Worm (Caenorhabditis elegans) whole organism, L3 larva: ENCODE data around the gene F57A10.2.
"Not testable (repeated sequence)": the region's sequence is repeated elsewhere in the genome, so short reads cannot be mapped to it uniquely, and the experiment has no call there.

Source experiments
- R02D3.7 ChIP-seq: fragments of 150-350 bp; optimal IDR thresholded peaks from 2 replicates; lab custom pipeline; 2014; ENCODE audit warnings: missing biosample characterization, missing genetic modification characterization
- ZK546.5 ChIP-seq: sonication (generic microtip); optimal IDR thresholded peaks from 2 replicates; lab custom pipeline; 2017; ENCODE audit warnings: missing biosample characterization, missing genetic modification characterization
- aly-2 ChIP-seq: fragments of 150-350 bp; optimal IDR thresholded peaks from 2 replicates; lab custom pipeline; 2014; ENCODE audit warnings: missing biosample characterization, missing genetic modification characterization
- ama-1 ChIP-seq: fragments of 150-350 bp; optimal IDR thresholded peaks from 2 replicates; lab custom pipeline; 2018
- ceh-28 ChIP-seq: fragments of 150-350 bp; optimal IDR thresholded peaks from 2 replicates; lab custom pipeline; 2014; ENCODE audit warnings: missing biosample characterization, missing genetic modification reagents, missing genetic modification characterization
- ceh-82 ChIP-seq: fragments of 150-350 bp; optimal IDR thresholded peaks from 2 replicates; lab custom pipeline; 2014; ENCODE audit warnings: missing biosample characterization, missing genetic modification characterization
- ceh-9 ChIP-seq: sonication (generic microtip); optimal IDR thresholded peaks from 2 replicates; lab custom pipeline; 2018; ENCODE audit warnings: missing biosample characterization, missing genetic modification characterization
- elt-2 ChIP-seq: sonication (generic microtip); optimal IDR thresholded peaks from 2 replicates; lab custom pipeline; 2016; ENCODE audit warnings: missing genetic modification reagents, mild to moderate bottlenecking, missing genetic modification characterization, missing compliant biosample characterization
- elt-3 ChIP-seq, 3 experiments: fragments of 150-350 bp in 1 of 3; sonication (generic microtip) in 2 of 3; optimal IDR thresholded peaks; 2 replicates in 2 of 3; 4 replicates in 1 of 3; lab custom pipeline; 2014 to 2017; ENCODE audit warnings: missing biosample characterization in 3 of 3, missing genetic modification characterization in 3 of 3
- eor-1 ChIP-seq, 2 experiments: fragments of 150-350 bp; optimal IDR thresholded peaks; 2 replicates each; lab custom pipeline; 2014 to 2018; ENCODE audit warnings: missing biosample characterization in 2 of 2, missing genetic modification characterization in 2 of 2
- fkh-10 ChIP-seq: sonication (generic microtip); optimal IDR thresholded peaks from 2 replicates; lab custom pipeline; 2017; ENCODE audit warnings: missing biosample characterization, missing genetic modification reagents, missing genetic modification characterization
- fos-1 ChIP-seq: fragments of 150-350 bp; optimal IDR thresholded peaks from 2 replicates; lab custom pipeline; 2014; ENCODE audit warnings: missing biosample characterization, missing genetic modification characterization
- jun-1 ChIP-seq: fragments of 150-350 bp; optimal IDR thresholded peaks from 2 replicates; lab custom pipeline; 2014; ENCODE audit warnings: missing biosample characterization, missing genetic modification reagents, missing genetic modification characterization
- lin-39 ChIP-seq: fragments of 150-350 bp; optimal IDR thresholded peaks from 2 replicates; lab custom pipeline; 2018; ENCODE audit warnings: missing biosample characterization, missing genetic modification reagents, missing genetic modification characterization
- mdl-1 ChIP-seq: fragments of 150-350 bp; optimal IDR thresholded peaks from 2 replicates; lab custom pipeline; 2014; ENCODE audit warnings: missing biosample characterization, missing genetic modification characterization
- nfya-1 ChIP-seq: sonication (generic microtip); optimal IDR thresholded peaks from 2 replicates; lab custom pipeline; 2017; ENCODE audit warnings: missing genetic modification characterization, mild to moderate bottlenecking, missing compliant biosample characterization, antibody characterized with exemption, moderate library complexity; ENCODE audit not compliant: insufficient read depth
- nhr-11 ChIP-seq: fragments of 150-350 bp; optimal IDR thresholded peaks from 2 replicates; lab custom pipeline; 2014; ENCODE audit warnings: missing biosample characterization, missing genetic modification characterization
- nhr-12 ChIP-seq: fragments of 150-350 bp; optimal IDR thresholded peaks from 2 replicates; lab custom pipeline; 2014; ENCODE audit warnings: missing biosample characterization, missing genetic modification characterization
- nhr-23 ChIP-seq: fragments of 150-350 bp; optimal IDR thresholded peaks from 2 replicates; lab custom pipeline; 2014; ENCODE audit warnings: missing biosample characterization, missing genetic modification reagents, missing genetic modification characterization
- nhr-237 ChIP-seq: fragments of 150-350 bp; optimal IDR thresholded peaks from 2 replicates; lab custom pipeline; 2014; ENCODE audit warnings: missing biosample characterization, missing genetic modification characterization
- nhr-25 ChIP-seq: sonication (generic microtip); optimal IDR thresholded peaks from 2 replicates; lab custom pipeline; 2017; ENCODE audit warnings: missing biosample characterization, missing genetic modification characterization
- nhr-28 ChIP-seq: fragments of 150-350 bp; optimal IDR thresholded peaks from 2 replicates; lab custom pipeline; 2014; ENCODE audit warnings: missing biosample characterization, missing genetic modification characterization
- nhr-67 ChIP-seq: fragments of 150-350 bp; optimal IDR thresholded peaks from 2 replicates; lab custom pipeline; 2014; ENCODE audit warnings: missing biosample characterization, missing genetic modification characterization
- nhr-76 ChIP-seq: fragments of 150-350 bp; sonication (generic microtip); optimal IDR thresholded peaks from 5 replicates; lab custom pipeline; 2014; ENCODE audit warnings: missing biosample characterization, missing genetic modification characterization
- nhr-77 ChIP-seq: fragments of 150-350 bp; optimal IDR thresholded peaks from 2 replicates; lab custom pipeline; 2014; ENCODE audit warnings: missing biosample characterization, missing genetic modification characterization
- pha-4 ChIP-seq: fragments of 150-350 bp; optimal IDR thresholded peaks from 2 replicates; lab custom pipeline; 2014; ENCODE audit warnings: missing biosample characterization, missing genetic modification reagents, missing genetic modification characterization
- pqm-1 ChIP-seq: fragments of 150-350 bp; optimal IDR thresholded peaks from 2 replicates; lab custom pipeline; 2017; ENCODE audit warnings: missing biosample characterization, missing genetic modification characterization, inconsistent platforms
- sea-2 ChIP-seq: fragments of 150-350 bp; sonication (generic microtip); optimal IDR thresholded peaks from 4 replicates; lab custom pipeline; 2014; ENCODE audit warnings: missing biosample characterization, missing genetic modification reagents, missing genetic modification characterization
- tbx-2 ChIP-seq: sonication (generic microtip); optimal IDR thresholded peaks from 2 replicates; lab custom pipeline; 2016; ENCODE audit warnings: mild to moderate bottlenecking, missing genetic modification characterization, missing compliant biosample characterization
- unc-39 ChIP-seq: sonication (generic microtip); optimal IDR thresholded peaks from 4 replicates; lab custom pipeline; 2017; ENCODE audit warnings: missing biosample characterization, missing genetic modification characterization
- zag-1 ChIP-seq: fragments of 150-350 bp; optimal IDR thresholded peaks from 2 replicates; lab custom pipeline; 2014; ENCODE audit warnings: missing biosample characterization, missing genetic modification characterization

The F57A10.2 gene

DNA sequence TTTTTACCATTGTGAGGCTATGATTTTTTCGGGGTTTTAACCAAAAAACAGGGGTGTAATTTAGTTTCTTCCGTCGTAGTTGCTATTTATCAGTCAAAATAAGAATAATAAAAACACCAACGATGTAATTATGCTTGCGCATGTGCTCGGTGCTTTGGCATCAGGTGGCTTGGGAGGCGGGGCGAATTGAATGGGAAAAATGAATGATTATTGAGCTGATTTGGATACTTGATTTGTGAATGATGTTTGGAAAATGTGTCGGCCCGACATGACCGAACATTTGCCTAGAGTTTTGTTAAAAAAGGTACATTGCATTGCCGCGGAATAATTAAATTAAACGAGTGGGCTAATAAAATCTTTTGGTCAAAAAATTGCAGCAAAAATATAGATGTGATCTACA lies 34.2 kb upstream of the F57A10.2 start, which contains the start of gene str-38:
Gene str-38 (minus strand): TSS at position 101 of the 400 bp plus-strand sequence.
- no peak for TF ChIP-seq ceh-82 (tag; lab: Kevin White, UChicago)
- TF ChIP-seq ceh-9 (tag; lab: Kevin White, UChicago) = no peak
- no peak for TF ChIP-seq eor-1 (tag; optimal IDR thresholded peaks at IDR 0.05; lab: Kevin White, UChicago)
- no peak for TF ChIP-seq nhr-25
- no peak for TF ChIP-seq R02D3.7 (tag; lab: Kevin White, UChicago)
- TF ChIP-seq nhr-76 (tag; lab: Kevin White, UChicago) = no peak
- TF ChIP-seq lin-39 = no peak
- TF ChIP-seq nhr-77 (tag; lab: Kevin White, UChicago) = no peak
- no peak for TF ChIP-seq aly-2
- TF ChIP-seq ZK546.5 = no peak
- no peak for TF ChIP-seq elt-2 (tag; lab: Kevin White, UChicago)
- TF ChIP-seq mdl-1 (tag; lab: Kevin White, UChicago) = no peak
- no peak for TF ChIP-seq sea-2 (GFP tag; lab: Kevin White, UChicago)
- no peak for TF ChIP-seq ama-1 (lab: Kevin White, UChicago)

DNA sequence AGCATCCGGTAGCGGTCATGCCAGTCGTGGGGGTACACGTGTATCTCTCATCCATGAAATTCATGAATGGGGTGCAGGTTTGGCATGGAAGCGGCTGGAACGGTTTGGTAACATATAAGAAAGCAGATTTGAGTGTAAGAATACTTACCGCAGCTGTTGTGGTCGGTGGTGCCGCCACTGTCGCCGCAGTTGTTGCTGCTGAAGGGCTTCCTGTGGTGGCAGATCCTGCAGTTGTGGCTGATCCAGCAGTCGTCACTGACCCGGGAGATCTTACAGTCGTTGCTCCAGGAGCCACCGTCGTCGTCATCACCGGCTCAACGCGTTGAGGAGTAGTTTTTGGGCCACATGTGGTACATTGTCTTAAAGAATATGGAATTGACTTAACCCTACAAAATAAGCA lies 33.4 kb upstream of the F57A10.2 start:
- no peak for TF ChIP-seq elt-3 (tag; optimal IDR thresholded peaks at IDR 0.05; lab: Kevin White, UChicago)
- TF ChIP-seq, all 47 proteins: peak for 0

DNA sequence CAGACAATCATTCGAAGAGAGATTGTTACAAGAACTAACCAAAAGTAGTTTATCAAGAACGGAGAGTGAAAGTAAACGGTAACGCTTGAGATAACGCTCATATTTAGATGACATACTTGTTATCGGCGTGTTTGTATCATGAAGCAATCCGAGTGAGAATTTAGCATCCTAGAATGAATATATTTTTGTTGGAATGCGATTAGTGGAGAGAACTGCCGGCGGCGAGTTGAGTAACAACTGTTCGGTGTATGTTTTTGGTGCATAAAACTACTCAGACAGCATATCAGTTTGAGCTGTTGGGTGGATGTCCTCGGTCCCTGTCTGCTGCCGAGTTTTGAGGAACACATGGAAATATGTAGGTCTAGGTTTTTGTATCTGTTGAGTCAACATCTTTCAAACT lies 32.8 kb upstream of the F57A10.2 start, which contains the start of gene T23D5.3:
Gene T23D5.3 (minus strand): TSS at position 101 of the 400 bp plus-strand sequence.
- TF ChIP-seq jun-1 (tag; lab: Kevin White, UChicago) (no peak), ceh-28 (tag; lab: Kevin White, UChicago) (no peak), fkh-10 (GFP tag; lab: Kevin White, UChicago) (no peak), lin-39 (no peak), pqm-1 (tag; lab: Kevin White, UChicago) (no peak), unc-39 (no peak), fos-1 (tag; lab: Kevin White, UChicago) (no peak), nhr-25 (no peak), pha-4 (no peak), nhr-237 (no peak), nhr-12 (tag; lab: Kevin White, UChicago) (no peak), sea-2 (GFP tag; lab: Kevin White, UChicago) (no peak), R02D3.7 (tag; lab: Kevin White, UChicago) (no peak)

- TF ChIP-seq mdl-1 (tag; lab: Kevin White, UChicago) (no peak), nfya-1 (tag; lab: Kevin White, UChicago) (no peak), elt-3 (tag; optimal IDR thresholded peaks at IDR 0.05; lab: Kevin White, UChicago) (no peak)
Measured at ce11 chrV:15735720-15736119, 30.7 kb upstream of the F57A10.2 start, which contains the start of gene str-27. Gene str-27, minus strand, starts transcription at chrV:15735820.

DNA sequence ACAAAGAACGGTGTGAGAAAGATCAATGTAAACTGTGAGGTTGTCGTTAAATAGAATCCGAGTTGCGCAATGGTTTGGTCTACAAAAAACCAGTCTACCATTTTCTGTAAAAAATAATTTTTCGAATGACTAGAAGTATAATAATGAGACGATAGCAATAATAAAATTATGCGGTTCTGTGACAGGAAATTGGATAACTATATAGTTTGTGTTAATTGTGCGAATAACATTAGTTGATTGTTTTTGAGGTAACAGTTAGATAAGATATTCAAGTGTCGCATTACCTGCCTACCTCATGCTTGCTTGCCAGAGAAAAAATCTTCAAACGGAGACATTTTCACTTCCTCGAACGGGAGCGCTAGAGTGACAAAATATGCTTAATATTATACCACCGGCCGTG lies 24.5 kb upstream of the F57A10.2 start, which contains the start of gene str-18:
Gene str-18 (minus strand): TSS at position 101 of the 400 bp plus-strand sequence.
- TF ChIP-seq aly-2 (no peak), lin-39 (no peak), nhr-23 (tag; lab: Kevin White, UChicago) (no peak), mdl-1 (tag; lab: Kevin White, UChicago) (no peak), zag-1 (tag; lab: Kevin White, UChicago) (no peak), nhr-67 (tag; lab: Kevin White, UChicago) (no peak), ZK546.5 (no peak), nhr-28 (tag; lab: Kevin White, UChicago) (no peak), tbx-2 (tag; lab: Kevin White, UChicago) (no peak), elt-2 (tag; lab: Kevin White, UChicago) (no peak)

DNA sequence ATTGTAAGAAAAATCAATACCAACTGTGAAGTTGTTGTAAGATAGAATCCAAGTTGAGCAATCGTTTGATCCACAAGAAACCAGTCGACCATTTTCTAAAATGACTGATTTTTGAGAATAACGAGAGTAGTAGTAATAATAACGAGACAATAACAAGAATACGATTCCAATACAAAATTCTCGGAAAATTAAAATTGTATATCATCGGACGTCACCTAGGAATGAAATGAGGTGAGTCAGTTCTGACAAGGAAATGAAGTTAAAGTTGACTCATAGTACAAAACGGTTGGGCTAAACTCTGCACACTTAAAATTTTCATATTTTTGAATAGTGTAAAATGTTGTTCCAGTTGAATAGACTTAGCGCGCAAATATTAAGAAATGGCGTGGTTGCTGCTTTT lies 22.0 kb upstream of the F57A10.2 start, which contains the start of gene str-19:
Gene str-19 (minus strand): TSS at position 101 of the 400 bp plus-strand sequence.
- TF ChIP-seq nhr-11 (tag; lab: Kevin White, UChicago); zag-1 (tag; lab: Kevin White, UChicago); unc-39: not testable (repeated sequence)
